Fruit fly (Drosophila melanogaster) whole organism, embryonic: ENCODE measurements around the gene Vm26Aa.
A peak's percentile ranks its signal among the peaks of the same experiment; 100 is the strongest.

ENCODE experiments used
- BEAF-32 ChIP-seq: fragments of 200-800 bp; sonication (Bioruptor generic); optimal IDR thresholded peaks from 3 replicates; lab custom pipeline; 2017; ENCODE audit warnings: missing biosample characterization, missing genetic modification characterization, mild to moderate bottlenecking, moderate library complexity, missing genetic modification reagents
- CG10321 ChIP-seq: fragments of 200-800 bp; sonication (Bioruptor generic); IDR thresholded peaks from 2 replicates; pipeline ENCODE4 v1.3.6; 2022; ENCODE audit warnings: missing biosample characterization, missing genetic modification characterization
- CG10543 ChIP-seq: fragments of 200-800 bp; sonication (Bioruptor generic); optimal IDR thresholded peaks from 3 replicates; lab custom pipeline; 2017; ENCODE audit warnings: missing biosample characterization, mild to moderate bottlenecking, missing genetic modification characterization, moderate library complexity
- CG11398 ChIP-seq: fragments of 200-800 bp; sonication (Bioruptor generic); optimal IDR thresholded peaks from 2 replicates; lab custom pipeline; 2016; ENCODE audit warnings: missing biosample characterization, missing genetic modification characterization
- CG12104 ChIP-seq: fragments of 200-800 bp; sonication (Bioruptor generic); optimal IDR thresholded peaks from 3 replicates; lab custom pipeline; 2016; ENCODE audit warnings: missing biosample characterization, missing genetic modification characterization
- CG12391 ChIP-seq: fragments of 200-800 bp; sonication (Bioruptor generic); optimal IDR thresholded peaks from 3 replicates; lab custom pipeline; 2018; ENCODE audit warnings: missing biosample characterization, mild to moderate bottlenecking, missing genetic modification characterization, moderate library complexity
- CG15011 ChIP-seq: fragments of 200-800 bp; sonication (Bioruptor generic); optimal IDR thresholded peaks from 3 replicates; lab custom pipeline; 2018; ENCODE audit warnings: missing biosample characterization, mild to moderate bottlenecking, missing genetic modification characterization
- CG17568 ChIP-seq: fragments of 200-800 bp; sonication (Bioruptor generic); optimal IDR thresholded peaks from 2 replicates; lab custom pipeline; 2018; ENCODE audit warnings: missing biosample characterization, mild to moderate bottlenecking, missing genetic modification characterization, moderate library complexity
- CG17829 ChIP-seq: fragments of 200-800 bp; optimal IDR thresholded peaks from 2 replicates; lab custom pipeline; 2019; ENCODE audit warnings: missing biosample characterization, mild to moderate bottlenecking, missing genetic modification characterization, moderate library complexity
- CG3065 ChIP-seq: fragments of 200-800 bp; sonication (Bioruptor generic); optimal IDR thresholded peaks from 2 replicates; lab custom pipeline; 2016; ENCODE audit warnings: missing biosample characterization, missing genetic modification characterization
- CG32772 ChIP-seq: fragments of 200-800 bp; sonication (Bioruptor generic); IDR thresholded peaks from 2 replicates; pipeline ENCODE4 v1.3.6; 2022; ENCODE audit warnings: missing biosample characterization, missing genetic modification characterization
- CG4617 ChIP-seq: fragments of 200-800 bp; sonication (Bioruptor generic); optimal IDR thresholded peaks from 3 replicates; lab custom pipeline; 2016; ENCODE audit warnings: missing biosample characterization, missing genetic modification characterization, borderline replicate concordance
- CG4707 ChIP-seq: fragments of 200-800 bp; sonication (Bioruptor generic); optimal IDR thresholded peaks from 2 replicates; lab custom pipeline; 2018; ENCODE audit warnings: missing biosample characterization, mild to moderate bottlenecking, missing genetic modification characterization, moderate library complexity
- CG7745 ChIP-seq: fragments of 200-800 bp; sonication (Bioruptor generic); optimal IDR thresholded peaks from 2 replicates; lab custom pipeline; 2018; ENCODE audit warnings: missing biosample characterization, mild to moderate bottlenecking, missing genetic modification characterization, moderate library complexity
- CG7928 ChIP-seq: fragments of 200-800 bp; sonication (Bioruptor generic); optimal IDR thresholded peaks from 2 replicates; lab custom pipeline; 2017; ENCODE audit warnings: missing biosample characterization, mild to moderate bottlenecking, missing genetic modification characterization
- CG8290 ChIP-seq, 3 experiments: fragments of 200-800 bp; sonication (Bioruptor generic); optimal IDR thresholded peaks; 2 replicates each; lab custom pipeline; 2016 to 2019; ENCODE audit warnings: missing biosample characterization in 3 of 3, missing genetic modification characterization in 3 of 3, mild to moderate bottlenecking in 2 of 3, moderate library complexity in 1 of 3
- CG8478 ChIP-seq: fragments of >200 bp; optimal IDR thresholded peaks from 2 replicates; lab custom pipeline; 2018
- CG8765 ChIP-seq: fragments of 200-800 bp; sonication (Bioruptor generic); IDR thresholded peaks from 2 replicates; pipeline ENCODE4 v1.3.6; 2022; ENCODE audit warnings: missing biosample characterization, missing genetic modification characterization
- Chrac-16 ChIP-seq: fragments of 200-800 bp; sonication (Bioruptor generic); optimal IDR thresholded peaks from 3 replicates; lab custom pipeline; 2016; ENCODE audit warnings: missing biosample characterization, missing genetic modification characterization
- Deaf1 ChIP-seq: fragments of 200-800 bp; optimal IDR thresholded peaks from 3 replicates; lab custom pipeline; 2019; ENCODE audit warnings: missing biosample characterization, mild to moderate bottlenecking, missing genetic modification characterization, moderate library complexity
- Dip3 ChIP-seq: fragments of 200-800 bp; sonication (Bioruptor generic); optimal IDR thresholded peaks from 3 replicates; lab custom pipeline; 2016; ENCODE audit warnings: missing biosample characterization, missing genetic modification characterization
- Drgx ChIP-seq: fragments of 200-800 bp; sonication (Bioruptor generic); IDR thresholded peaks from 2 replicates; pipeline ENCODE4 v1.3.6; 2022; ENCODE audit warnings: missing biosample characterization, missing genetic modification characterization
- ERR ChIP-seq: fragments of 200-800 bp; sonication (Bioruptor generic); optimal IDR thresholded peaks from 2 replicates; lab custom pipeline; 2016; ENCODE audit warnings: missing biosample characterization, missing genetic modification characterization
- H2.0 ChIP-seq: fragments of 200-800 bp; sonication (Bioruptor generic); IDR thresholded peaks from 2 replicates; pipeline ENCODE4 v1.3.6; 2022; ENCODE audit warnings: missing biosample characterization, missing genetic modification characterization
- HLH3B ChIP-seq: fragments of 200-800 bp; sonication (Bioruptor generic); IDR thresholded peaks from 2 replicates; pipeline ENCODE4 v1.3.6; 2022; ENCODE audit warnings: missing biosample characterization, missing genetic modification characterization
- Lhr ChIP-seq: fragments of 200-800 bp; sonication (Bioruptor generic); optimal IDR thresholded peaks from 3 replicates; lab custom pipeline; 2017; ENCODE audit warnings: mild to moderate bottlenecking, missing biosample characterization, missing genetic modification reagents, missing genetic modification characterization
- Max ChIP-seq: fragments of 200-800 bp; sonication (Bioruptor generic); optimal IDR thresholded peaks from 2 replicates; lab custom pipeline; 2016; ENCODE audit warnings: missing biosample characterization, mild to moderate bottlenecking, missing genetic modification characterization
- Nf-YB ChIP-seq: fragments of 200-800 bp; sonication (Bioruptor generic); optimal IDR thresholded peaks from 3 replicates; lab custom pipeline; 2019; ENCODE audit warnings: missing biosample characterization, mild to moderate bottlenecking, missing genetic modification characterization, moderate library complexity
- Ravus ChIP-seq: fragments of 200-800 bp; sonication (Bioruptor generic); IDR thresholded peaks from 2 replicates; pipeline ENCODE4 v1.3.6; 2022; ENCODE audit warnings: missing biosample characterization, missing genetic modification characterization
- Spps ChIP-seq: fragments of 200-800 bp; sonication (Bioruptor generic); optimal IDR thresholded peaks from 2 replicates; lab custom pipeline; 2018; ENCODE audit warnings: missing biosample characterization, mild to moderate bottlenecking, missing genetic modification characterization
- Stat92E ChIP-seq, 3 experiments: fragments of >200 bp in 2 of 3; fragments of 200-800 bp in 1 of 3; sonication (Bioruptor generic) in 1 of 3; optimal IDR thresholded peaks; 2 replicates each; lab custom pipeline; 2017 to 2019; ENCODE audit warnings: missing biosample characterization in 3 of 3, missing genetic modification characterization in 3 of 3, mild to moderate bottlenecking in 1 of 3, moderate library complexity in 1 of 3
- ac ChIP-seq: fragments of 200-800 bp; sonication (Bioruptor generic); optimal IDR thresholded peaks from 3 replicates; lab custom pipeline; 2017; ENCODE audit warnings: missing biosample characterization, mild to moderate bottlenecking, missing genetic modification characterization
- aop ChIP-seq: fragments of 200-800 bp; sonication (Bioruptor generic); IDR thresholded peaks from 2 replicates; pipeline ENCODE4 v1.3.6; 2022; ENCODE audit warnings: missing biosample characterization, missing genetic modification characterization
- bbx ChIP-seq: fragments of 200-800 bp; sonication (Bioruptor generic); IDR thresholded peaks from 2 replicates; pipeline ENCODE4 v1.3.6; 2022; ENCODE audit warnings: missing biosample characterization, missing genetic modification characterization; ENCODE audit not compliant: partially characterized antibody
- cg ChIP-seq: fragments of 200-800 bp; sonication (Bioruptor generic); optimal IDR thresholded peaks from 3 replicates; lab custom pipeline; 2019; ENCODE audit warnings: missing biosample characterization, mild to moderate bottlenecking, missing genetic modification characterization, moderate library complexity
- crp ChIP-seq, 2 experiments: fragments of 200-800 bp; sonication (Bioruptor generic); optimal IDR thresholded peaks; 2 replicates in 1 of 2; 3 replicates in 1 of 2; lab custom pipeline; 2017; ENCODE audit warnings: missing biosample characterization in 2 of 2, missing genetic modification characterization in 2 of 2, mild to moderate bottlenecking in 1 of 2, moderate library complexity in 1 of 2
- emc ChIP-seq: fragments of 200-800 bp; sonication (Bioruptor generic); optimal IDR thresholded peaks from 2 replicates; lab custom pipeline; 2016; ENCODE audit warnings: missing biosample characterization, missing genetic modification characterization
- ftz-f1 ChIP-seq: fragments of 200-800 bp; sonication (Bioruptor generic); optimal IDR thresholded peaks from 2 replicates; lab custom pipeline; 2016; ENCODE audit warnings: missing biosample characterization, missing genetic modification characterization
- fu2 ChIP-seq: fragments of 200-800 bp; sonication (Bioruptor generic); optimal IDR thresholded peaks from 2 replicates; lab custom pipeline; 2016; ENCODE audit warnings: missing biosample characterization, missing genetic modification characterization
- gt ChIP-seq: fragments of 200-800 bp; sonication (Bioruptor generic); IDR thresholded peaks from 2 replicates; pipeline ENCODE4 v1.3.6; 2022; ENCODE audit warnings: missing biosample characterization, missing genetic modification characterization
- h ChIP-seq: fragments of >200 bp; optimal IDR thresholded peaks from 2 replicates; lab custom pipeline; 2017
- lmd ChIP-seq: fragments of 200-800 bp; sonication (Bioruptor generic); IDR thresholded peaks from 2 replicates; pipeline ENCODE4 v1.3.6; 2022; ENCODE audit warnings: missing biosample characterization, missing genetic modification characterization
- pb ChIP-seq: fragments of 200-800 bp; sonication (Bioruptor generic); optimal IDR thresholded peaks from 3 replicates; lab custom pipeline; 2016; ENCODE audit warnings: missing biosample characterization, missing genetic modification characterization
- pfk ChIP-seq: fragments of 200-800 bp; sonication (Bioruptor generic); optimal IDR thresholded peaks from 2 replicates; lab custom pipeline; 2018; ENCODE audit warnings: missing biosample characterization, mild to moderate bottlenecking, missing genetic modification characterization, moderate library complexity
- run ChIP-seq: fragments of 200-800 bp; sonication (Bioruptor generic); optimal IDR thresholded peaks from 3 replicates; lab custom pipeline; 2018; ENCODE audit warnings: missing biosample characterization, mild to moderate bottlenecking, missing genetic modification characterization
- sc ChIP-seq, 3 experiments: fragments of >200 bp in 2 of 3; fragments of 200-800 bp in 1 of 3; sonication (Bioruptor generic) in 1 of 3; optimal IDR thresholded peaks; 2 replicates in 2 of 3; 3 replicates in 1 of 3; lab custom pipeline; 2017; ENCODE audit warnings: mild to moderate bottlenecking in 1 of 3, missing biosample characterization in 1 of 3, missing genetic modification characterization in 1 of 3, missing genetic modification reagents in 1 of 3
- sens-2 ChIP-seq: fragments of 200-800 bp; sonication (Bioruptor generic); IDR thresholded peaks from 2 replicates; pipeline ENCODE4 v1.3.6; 2022; ENCODE audit warnings: missing biosample characterization, missing genetic modification characterization
- so ChIP-seq: fragments of 200-800 bp; sonication (Bioruptor generic); IDR thresholded peaks from 3 replicates; pipeline ENCODE4 v1.3.6; 2022; ENCODE audit warnings: missing biosample characterization, missing genetic modification characterization
- ttk ChIP-seq: fragments of 200-800 bp; sonication (Bioruptor generic); IDR thresholded peaks from 2 replicates; pipeline ENCODE4 v2.1.2; 2022; ENCODE audit warnings: missing biosample characterization, missing genetic modification characterization
- zf30C ChIP-seq: fragments of 200-800 bp; sonication (Bioruptor generic); optimal IDR thresholded peaks from 3 replicates; lab custom pipeline; 2018; ENCODE audit warnings: missing biosample characterization, mild to moderate bottlenecking, missing genetic modification characterization
- zfh2 ChIP-seq: fragments of 200-800 bp; sonication (Bioruptor generic); optimal IDR thresholded peaks from 2 replicates; lab custom pipeline; 2016; ENCODE audit warnings: missing biosample characterization, missing genetic modification characterization

The Vm26Aa gene

DNA sequence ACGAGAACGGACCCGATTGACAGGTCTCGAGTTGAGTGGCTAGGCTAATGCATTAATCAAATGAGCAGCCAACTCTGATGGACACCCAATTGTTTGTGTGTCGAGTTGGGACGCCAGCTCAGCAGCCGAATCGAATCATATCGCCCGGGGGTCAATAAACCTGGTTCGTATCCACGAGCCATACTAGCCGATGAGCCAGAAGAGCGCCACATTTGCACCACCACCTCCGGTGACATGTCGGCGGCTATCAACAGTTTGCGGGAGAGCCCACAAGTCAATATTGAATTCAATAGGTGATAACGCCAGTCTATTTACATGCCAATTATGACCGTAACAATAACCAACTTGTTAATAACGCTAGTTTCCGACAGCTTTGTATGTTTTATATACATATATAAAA, 14.0 kb upstream of the Vm26Aa start (continued):
- no peak for TF ChIP-seq sc (optimal IDR thresholded peaks at IDR 0.05; lab: Kevin White, UChicago)
- TF ChIP-seq sc (GFP tag; optimal IDR thresholded peaks at IDR 0.05; lab: Kevin White, UChicago): peak; percentile 55
- peak; percentile 31 for TF ChIP-seq Nf-YB (GFP tag; lab: Kevin White, UChicago)
- TF ChIP-seq Lhr (GFP tag; lab: Kevin White, UChicago): peak; percentile 23
- no peak for TF ChIP-seq ERR (GFP tag; lab: Kevin White, UChicago)
- no peak for TF ChIP-seq CG10321 (GFP tag; lab: Robert Waterston, UW)
- TF ChIP-seq CG32772 (GFP tag; lab: Robert Waterston, UW): no peak
- no peak for TF ChIP-seq bbx (GFP tag; lab: Robert Waterston, UW)
- no peak for TF ChIP-seq CG3065 (GFP tag; lab: Kevin White, UChicago)
- TF ChIP-seq lmd (GFP tag; lab: Robert Waterston, UW): no peak
- peak; percentile 65 for TF ChIP-seq CG4707 (GFP tag; lab: Kevin White, UChicago)
- no peak for TF ChIP-seq zf30C
- no peak for TF ChIP-seq ftz-f1 (GFP tag; lab: Kevin White, UChicago)
- TF ChIP-seq Spps (tag; lab: Kevin White, UChicago): peak; percentile 6
- no peak for TF ChIP-seq sens-2
- no peak for TF ChIP-seq CG8765
- peak; percentile 31 for TF ChIP-seq Dip3
- TF ChIP-seq CG15011 (GFP tag; lab: Kevin White, UChicago): peak; percentile 59
- no peak for TF ChIP-seq pb
- TF ChIP-seq Ravus (GFP tag; lab: Robert Waterston, UW): no peak
- TF ChIP-seq CG12391 (tag; lab: Kevin White, UChicago): peak; percentile 26
- TF ChIP-seq CG7928 (GFP tag; lab: Kevin White, UChicago): peak; percentile 45
- no peak for TF ChIP-seq CG4617 (GFP tag; lab: Kevin White, UChicago)
- TF ChIP-seq Chrac-16 (GFP tag; lab: Kevin White, UChicago): no peak
- TF ChIP-seq fu2 (GFP tag; lab: Kevin White, UChicago): no peak
- TF ChIP-seq emc (GFP tag; lab: Kevin White, UChicago): no peak
- peak; percentile 14 for TF ChIP-seq Max (GFP tag; lab: Kevin White, UChicago)
- peak; percentile 15 for TF ChIP-seq CG8290 (GFP tag; optimal IDR thresholded peaks at IDR 0.05; lab: Kevin White, UChicago)
- TF ChIP-seq CG8290 (tag; optimal IDR thresholded peaks at IDR 0.05; lab: Kevin White, UChicago): peak in 1 of 2 experiments; percentile 87
- TF ChIP-seq cg (GFP tag; lab: Kevin White, UChicago): no peak
- TF ChIP-seq pfk (GFP tag; lab: Kevin White, UChicago): peak; percentile 59
- TF ChIP-seq Drgx (GFP tag; lab: Robert Waterston, UW): no peak
- no peak for TF ChIP-seq BEAF-32 (GFP tag; lab: Kevin White, UChicago)
- peak; percentile 55 for TF ChIP-seq run (tag; lab: Kevin White, UChicago)
- peak; percentile 64; the same call in 1 of the 2 replicates for TF ChIP-seq HLH3B (GFP tag; lab: Robert Waterston, UW)
- TF ChIP-seq CG10543 (GFP tag; lab: Kevin White, UChicago): peak; percentile 84
- no peak for TF ChIP-seq zfh2 (GFP tag; lab: Kevin White, UChicago)
- no peak for TF ChIP-seq ac (GFP tag; lab: Kevin White, UChicago)
- TF ChIP-seq CG17568 (GFP tag; lab: Kevin White, UChicago): peak; percentile 69
- peak; percentile 91 for TF ChIP-seq Deaf1
- no peak for TF ChIP-seq CG17829 (tag; lab: Kevin White, UChicago)
- TF ChIP-seq CG11398 (GFP tag; lab: Kevin White, UChicago): no peak
- peak; percentile 38; the same call in 1 of the 3 replicates for TF ChIP-seq so (GFP tag; lab: Robert Waterston, UW)
- peak; percentile 33 for TF ChIP-seq CG12104
- TF ChIP-seq ttk (GFP tag; lab: Robert Waterston, UW): peak; percentile 7; the same call in 1 of the 2 replicates
- TF ChIP-seq h (lab: Kevin White, UChicago): no peak
- no peak for TF ChIP-seq aop
- no peak for TF ChIP-seq CG7745 (tag; lab: Kevin White, UChicago)
- TF ChIP-seq CG8478 (lab: Kevin White, UChicago): no peak
- TF ChIP-seq H2.0 (GFP tag; lab: Robert Waterston, UW): no peak; the same call in 1 of the 2 replicates
- no peak for TF ChIP-seq Stat92E (GFP tag; optimal IDR thresholded peaks at IDR 0.05; lab: Kevin White, UChicago)
- no peak for TF ChIP-seq gt (GFP tag; lab: Robert Waterston, UW)
- TF ChIP-seq crp (GFP tag; optimal IDR thresholded peaks at IDR 0.05; lab: Kevin White, UChicago): no peak
